Fruit fly (Drosophila melanogaster) whole organism, prepupa: ENCODE measurements around the gene ldbr.

Source experiments
- Blimp-1 ChIP-seq: fragments of 200-800 bp; sonication (Bioruptor generic); optimal IDR thresholded peaks from 3 replicates; lab custom pipeline; 2017; ENCODE audit warnings: missing biosample characterization, missing genetic modification characterization, mild to moderate bottlenecking, moderate library complexity, missing genetic modification reagents
- CG10631 ChIP-seq: fragments of 200-800 bp; sonication (Bioruptor generic); optimal IDR thresholded peaks from 2 replicates; lab custom pipeline; 2016; ENCODE audit warnings: missing biosample characterization, missing genetic modification characterization
- CG10669 ChIP-seq: fragments of 200-800 bp; sonication (Bioruptor generic); optimal IDR thresholded peaks from 3 replicates; lab custom pipeline; 2018; ENCODE audit warnings: missing biosample characterization, mild to moderate bottlenecking, missing genetic modification characterization, moderate library complexity
- CG11294 ChIP-seq: fragments of 200-800 bp; sonication (Bioruptor generic); IDR thresholded peaks from 2 replicates; pipeline ENCODE4 v1.3.6; 2022; ENCODE audit warnings: missing biosample characterization, missing genetic modification characterization
- CG11762 ChIP-seq: fragments of 200-800 bp; sonication (Bioruptor generic); optimal IDR thresholded peaks from 3 replicates; lab custom pipeline; 2016; ENCODE audit warnings: missing biosample characterization, missing genetic modification characterization; ENCODE audit not compliant: insufficient read depth
- CG11902 ChIP-seq: fragments of 200-800 bp; sonication (Bioruptor generic); optimal IDR thresholded peaks from 3 replicates; lab custom pipeline; 2016; ENCODE audit warnings: missing biosample characterization, missing genetic modification characterization
- CG15336 ChIP-seq: fragments of 200-800 bp; sonication (Bioruptor generic); IDR thresholded peaks from 2 replicates; pipeline ENCODE4 v1.3.6; 2022; ENCODE audit warnings: missing biosample characterization, missing genetic modification characterization
- CG16779 ChIP-seq: fragments of 200-800 bp; sonication (Bioruptor generic); optimal IDR thresholded peaks from 3 replicates; lab custom pipeline; 2017; ENCODE audit warnings: missing biosample characterization, mild to moderate bottlenecking, missing genetic modification characterization
- CG3032 ChIP-seq: fragments of 200-800 bp; optimal IDR thresholded peaks from 2 replicates; lab custom pipeline; 2019; ENCODE audit warnings: missing biosample characterization, mild to moderate bottlenecking, missing genetic modification characterization, moderate library complexity
- CG31627 ChIP-seq: fragments of 200-800 bp; sonication (Bioruptor generic); optimal IDR thresholded peaks from 3 replicates; lab custom pipeline; 2016; ENCODE audit warnings: missing biosample characterization, missing genetic modification characterization
- CG32006 ChIP-seq: fragments of 200-800 bp; sonication (Bioruptor generic); optimal IDR thresholded peaks from 3 replicates; lab custom pipeline; 2017; ENCODE audit warnings: missing biosample characterization, mild to moderate bottlenecking, missing genetic modification characterization
- CG34406 ChIP-seq: fragments of 200-800 bp; sonication (Bioruptor generic); optimal IDR thresholded peaks from 3 replicates; lab custom pipeline; 2016; ENCODE audit warnings: missing biosample characterization, missing genetic modification characterization
- CG3919 ChIP-seq: fragments of 200-800 bp; sonication (Bioruptor generic); optimal IDR thresholded peaks from 3 replicates; lab custom pipeline; 2016; ENCODE audit warnings: missing biosample characterization, missing genetic modification characterization
- CG4318 ChIP-seq: fragments of 200-800 bp; sonication (Bioruptor generic); optimal IDR thresholded peaks from 3 replicates; lab custom pipeline; 2017; ENCODE audit warnings: missing biosample characterization, mild to moderate bottlenecking, missing genetic modification characterization
- CG6163 ChIP-seq: fragments of 200-800 bp; sonication (Bioruptor generic); IDR thresholded peaks from 3 replicates; pipeline ENCODE4 v1.3.6; 2022; ENCODE audit warnings: missing biosample characterization, missing genetic modification characterization
- CG6276 ChIP-seq: fragments of 200-800 bp; sonication (Bioruptor generic); optimal IDR thresholded peaks from 2 replicates; lab custom pipeline; 2017; ENCODE audit warnings: missing biosample characterization, mild to moderate bottlenecking, missing genetic modification characterization
- CG6792 ChIP-seq: fragments of 200-800 bp; sonication (Bioruptor generic); optimal IDR thresholded peaks from 3 replicates; lab custom pipeline; 2016; ENCODE audit warnings: missing biosample characterization, missing genetic modification characterization
- CG6808 ChIP-seq: fragments of 200-800 bp; sonication (Bioruptor generic); optimal IDR thresholded peaks from 3 replicates; lab custom pipeline; 2017; ENCODE audit warnings: missing biosample characterization, missing genetic modification characterization, mild to moderate bottlenecking, moderate library complexity, missing genetic modification reagents
- CG7368 ChIP-seq: fragments of 200-800 bp; sonication (Bioruptor generic); optimal IDR thresholded peaks from 3 replicates; lab custom pipeline; 2016; ENCODE audit warnings: missing biosample characterization, missing genetic modification characterization
- CG8119 ChIP-seq: fragments of 200-800 bp; sonication (Bioruptor generic); IDR thresholded peaks from 3 replicates; pipeline ENCODE4 v1.3.6; 2022; ENCODE audit warnings: missing biosample characterization, missing genetic modification characterization
- CG8319 ChIP-seq: fragments of 200-800 bp; sonication (Bioruptor generic); optimal IDR thresholded peaks from 3 replicates; lab custom pipeline; 2016; ENCODE audit warnings: missing biosample characterization, missing genetic modification characterization
- CG8632 ChIP-seq: fragments of 200-800 bp; sonication (Bioruptor generic); optimal IDR thresholded peaks from 3 replicates; lab custom pipeline; 2016; ENCODE audit warnings: missing biosample characterization, missing genetic modification characterization
- CG9139 ChIP-seq: fragments of 200-800 bp; sonication (Bioruptor generic); optimal IDR thresholded peaks from 3 replicates; lab custom pipeline; 2017; ENCODE audit warnings: missing biosample characterization, mild to moderate bottlenecking, missing genetic modification characterization
- Eip78C ChIP-seq: fragments of 200-800 bp; sonication (Bioruptor generic); peaks from one replicate; lab custom pipeline; 2016; ENCODE audit warnings: missing biosample characterization, missing genetic modification characterization
- Eip93F ChIP-seq: fragments of 200-800 bp; sonication (Bioruptor generic); optimal IDR thresholded peaks from 2 replicates; lab custom pipeline; 2016; ENCODE audit warnings: missing biosample characterization, mild to moderate bottlenecking, missing genetic modification characterization
- Ets21C ChIP-seq: fragments of 200-800 bp; sonication (Bioruptor generic); optimal IDR thresholded peaks from 3 replicates; lab custom pipeline; 2016; ENCODE audit warnings: missing biosample characterization, missing genetic modification characterization
- Ets96B ChIP-seq: fragments of 200-800 bp; optimal IDR thresholded peaks from 2 replicates; lab custom pipeline; 2019; ENCODE audit warnings: missing biosample characterization, mild to moderate bottlenecking, missing genetic modification characterization, moderate library complexity
- Gug ChIP-seq: fragments of 200-800 bp; sonication (Bioruptor generic); IDR thresholded peaks from 2 replicates; pipeline ENCODE4 v1.3.6; 2022; ENCODE audit warnings: missing biosample characterization, missing genetic modification characterization
- Hr38 ChIP-seq: sonication (Bioruptor generic); optimal IDR thresholded peaks from 2 replicates; lab custom pipeline; 2016; ENCODE audit warnings: missing biosample characterization, missing genetic modification characterization
- Hr39 ChIP-seq: fragments of 200-800 bp; sonication (Bioruptor generic); optimal IDR thresholded peaks from 2 replicates; lab custom pipeline; 2016; ENCODE audit warnings: missing biosample characterization, missing genetic modification characterization
- Lpt ChIP-seq: fragments of 200-800 bp; sonication (Bioruptor generic); optimal IDR thresholded peaks from 3 replicates; lab custom pipeline; 2016; ENCODE audit warnings: missing biosample characterization, missing genetic modification characterization
- Met ChIP-seq: fragments of 200-800 bp; sonication (Bioruptor generic); optimal IDR thresholded peaks from 3 replicates; lab custom pipeline; 2016; ENCODE audit warnings: missing biosample characterization, missing genetic modification characterization
- OdsH ChIP-seq: fragments of 200-800 bp; sonication (Bioruptor generic); optimal IDR thresholded peaks from 3 replicates; lab custom pipeline; 2016; ENCODE audit warnings: missing biosample characterization, missing genetic modification characterization
- Smox ChIP-seq: fragments of 200-800 bp; sonication (Bioruptor generic); optimal IDR thresholded peaks from 3 replicates; lab custom pipeline; 2016; ENCODE audit warnings: missing biosample characterization, missing genetic modification characterization
- Sox102F ChIP-seq: fragments of 200-800 bp; sonication (Bioruptor generic); optimal IDR thresholded peaks from 2 replicates; lab custom pipeline; 2016; ENCODE audit warnings: missing biosample characterization, mild to moderate bottlenecking, missing genetic modification characterization
- Sox14 ChIP-seq: fragments of 200-800 bp; sonication (Bioruptor generic); optimal IDR thresholded peaks from 3 replicates; lab custom pipeline; 2016; ENCODE audit warnings: missing biosample characterization, missing genetic modification characterization
- Sox15 ChIP-seq: fragments of 200-800 bp; sonication (Bioruptor generic); optimal IDR thresholded peaks from 3 replicates; lab custom pipeline; 2016; ENCODE audit warnings: missing biosample characterization, missing genetic modification characterization
- achi ChIP-seq: fragments of 200-800 bp; sonication (Bioruptor generic); optimal IDR thresholded peaks from 3 replicates; lab custom pipeline; 2016; ENCODE audit warnings: missing biosample characterization, missing genetic modification characterization
- cyc ChIP-seq: fragments of 200-800 bp; sonication (Bioruptor generic); optimal IDR thresholded peaks from 3 replicates; lab custom pipeline; 2016; ENCODE audit warnings: missing biosample characterization, missing genetic modification characterization
- dsx ChIP-seq: fragments of 200-800 bp; optimal IDR thresholded peaks from 3 replicates; lab custom pipeline; 2019; ENCODE audit warnings: missing biosample characterization, mild to moderate bottlenecking, missing genetic modification characterization, moderate library complexity; ENCODE audit not compliant: poor library complexity, severe bottlenecking
- eg ChIP-seq: fragments of 200-800 bp; sonication (Bioruptor generic); IDR thresholded peaks from 3 replicates; pipeline ENCODE4 v1.3.6; 2022; ENCODE audit warnings: missing biosample characterization, missing genetic modification characterization
- esn ChIP-seq: fragments of 200-800 bp; sonication (Bioruptor generic); optimal IDR thresholded peaks from 2 replicates; lab custom pipeline; 2016; ENCODE audit warnings: missing biosample characterization, mild to moderate bottlenecking, missing genetic modification characterization, moderate library complexity
- fkh ChIP-seq: fragments of 200-800 bp; sonication (Bioruptor generic); optimal IDR thresholded peaks from 3 replicates; lab custom pipeline; 2017; ENCODE audit warnings: missing biosample characterization, mild to moderate bottlenecking, missing genetic modification characterization, moderate library complexity
- lz ChIP-seq: fragments of 200-800 bp; sonication (Bioruptor generic); optimal IDR thresholded peaks from 3 replicates; lab custom pipeline; 2016; ENCODE audit warnings: missing biosample characterization, missing genetic modification characterization
- net ChIP-seq: fragments of 200-800 bp; sonication (Bioruptor generic); optimal IDR thresholded peaks from 3 replicates; lab custom pipeline; 2016; ENCODE audit warnings: missing biosample characterization, missing genetic modification characterization
- salr ChIP-seq, 2 experiments: fragments of 200-800 bp; sonication (Bioruptor generic); optimal IDR thresholded peaks; 3 replicates each; lab custom pipeline; 2016 to 2018; ENCODE audit warnings: missing biosample characterization in 2 of 2, missing genetic modification characterization in 2 of 2, mild to moderate bottlenecking in 1 of 2
- ss ChIP-seq, 2 experiments: fragments of 200-800 bp; sonication (Bioruptor generic); optimal IDR thresholded peaks; 2 replicates in 1 of 2; 3 replicates in 1 of 2; lab custom pipeline; 2017 to 2018; ENCODE audit warnings: mild to moderate bottlenecking in 2 of 2, missing biosample characterization in 2 of 2, missing genetic modification characterization in 2 of 2, moderate library complexity in 1 of 2
- svp ChIP-seq: fragments of 200-800 bp; sonication (Bioruptor generic); peaks from one replicate; lab custom pipeline; 2016; ENCODE audit warnings: missing biosample characterization, missing genetic modification characterization
- topi ChIP-seq: fragments of 200-800 bp; sonication (Bioruptor generic); optimal IDR thresholded peaks from 3 replicates; lab custom pipeline; 2016; ENCODE audit warnings: missing biosample characterization, missing genetic modification characterization

Gene ldbr

DNA sequence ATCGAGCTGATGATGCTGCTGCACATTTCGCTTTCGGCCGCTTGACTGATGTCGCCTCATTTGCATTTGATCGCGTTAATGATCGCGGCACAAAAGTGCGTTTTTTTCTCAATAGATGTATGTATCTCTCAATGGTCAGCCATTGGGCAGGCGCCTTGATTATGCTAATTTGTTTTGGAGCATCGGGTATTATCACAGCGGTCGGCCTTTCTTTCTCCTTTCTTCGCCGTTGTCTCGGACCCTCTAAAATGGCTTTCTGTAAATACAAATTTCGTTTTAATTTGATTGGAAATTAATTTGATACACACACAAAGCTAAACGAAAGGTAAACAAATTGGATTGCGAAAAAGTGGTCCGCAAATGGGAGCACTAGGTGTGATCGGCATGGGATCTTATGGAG is 33.7 kb downstream of the ldbr start:
- TF ChIP-seq Lpt (GFP tag; lab: Kevin White, UChicago): no peak
- TF ChIP-seq CG8119 (GFP tag; lab: Robert Waterston, UW): no peak
- TF ChIP-seq Eip78C: no peak
- no peak for TF ChIP-seq CG6792 (GFP tag; lab: Kevin White, UChicago)
- TF ChIP-seq net (GFP tag; lab: Kevin White, UChicago): no peak
- TF ChIP-seq CG4318 (GFP tag; lab: Kevin White, UChicago): no peak
- no peak for TF ChIP-seq Met (GFP tag; lab: Kevin White, UChicago)
- no peak for TF ChIP-seq CG8319 (GFP tag; lab: Kevin White, UChicago)
- TF ChIP-seq Sox14 (GFP tag; lab: Kevin White, UChicago): no peak
- TF ChIP-seq CG7368 (GFP tag; lab: Kevin White, UChicago): no peak
- TF ChIP-seq CG10631 (GFP tag; lab: Kevin White, UChicago): no peak
- no peak for TF ChIP-seq CG10669
- no peak for TF ChIP-seq Gug (GFP tag; lab: Robert Waterston, UW)
- TF ChIP-seq CG3032 (tag; lab: Kevin White, UChicago): no peak
- no peak for TF ChIP-seq CG3919 (GFP tag; lab: Kevin White, UChicago)
- no peak for TF ChIP-seq topi (GFP tag; lab: Kevin White, UChicago)
- TF ChIP-seq, all 60 proteins: peak for 0

DNA sequence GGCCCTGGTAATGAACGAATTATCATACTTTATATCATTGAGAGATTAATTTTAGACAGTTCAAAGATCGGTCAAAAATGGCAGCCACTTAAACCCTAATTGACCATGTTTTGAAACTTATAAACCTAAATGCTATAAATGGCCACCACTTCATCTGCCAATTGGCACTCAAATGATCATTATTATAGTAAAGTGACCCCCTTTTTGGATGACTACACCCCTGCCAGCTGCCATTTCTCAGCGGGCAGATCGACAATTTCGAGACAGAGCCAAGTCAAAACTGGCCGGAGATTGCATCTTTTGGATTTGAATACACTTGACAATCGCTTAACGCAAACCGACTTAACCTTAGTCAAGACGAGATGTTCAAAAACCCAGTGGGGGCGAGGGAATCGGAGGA is 34.6 kb downstream of the ldbr start:
- TF ChIP-seq cyc (GFP tag; lab: Kevin White, UChicago) (peak; percentile 11), CG8119 (GFP tag; lab: Robert Waterston, UW) (no peak), CG11902 (GFP tag; lab: Kevin White, UChicago) (no peak), Gug (GFP tag; lab: Robert Waterston, UW) (no peak), CG11762 (no peak), svp (peak; percentile 75), dsx (GFP tag; lab: Kevin White, UChicago) (no peak), Blimp-1 (no peak), esn (GFP tag; lab: Kevin White, UChicago) (peak; percentile 21), fkh (GFP tag; lab: Kevin White, UChicago) (no peak), topi (GFP tag; lab: Kevin White, UChicago) (peak; percentile 22), Sox102F (GFP tag; lab: Kevin White, UChicago) (no peak), CG11294 (GFP tag; lab: Robert Waterston, UW) (no peak), achi (no peak), Ets96B (tag; lab: Kevin White, UChicago) (peak; percentile 1), Eip78C (peak; percentile 78), ss (GFP tag; optimal IDR thresholded peaks at IDR 0.05; lab: Kevin White, UChicago) (peak in 1 of 2 experiments; percentile 22), Sox15 (GFP tag; lab: Kevin White, UChicago) (no peak), OdsH (GFP tag; lab: Kevin White, UChicago) (peak; percentile 17), CG34406 (GFP tag; lab: Kevin White, UChicago) (peak; percentile 45), CG15336 (GFP tag; lab: Robert Waterston, UW) (peak; percentile 41; the same call in 1 of the 2 replicates), CG6163 (GFP tag; lab: Robert Waterston, UW) (peak; percentile 68), CG6276 (GFP tag; lab: Kevin White, UChicago) (peak; percentile 36), eg (GFP tag; lab: Robert Waterston, UW) (peak; percentile 44; the same call in 1 of the 3 replicates), CG10631 (GFP tag; lab: Kevin White, UChicago) (no peak), Hr39 (GFP tag; lab: Kevin White, UChicago) (no peak), CG6808 (GFP tag; lab: Kevin White, UChicago) (no peak), Lpt (GFP tag; lab: Kevin White, UChicago) (no peak), Hr38 (GFP tag; lab: Kevin White, UChicago) (no peak), CG9139 (GFP tag; lab: Kevin White, UChicago) (no peak), Smox (GFP tag; lab: Kevin White, UChicago) (peak; percentile 12), lz (peak; percentile 23), CG31627 (no peak), CG3919 (GFP tag; lab: Kevin White, UChicago) (peak; percentile 42), CG8632 (GFP tag; lab: Kevin White, UChicago) (peak; percentile 29), CG8319 (GFP tag; lab: Kevin White, UChicago) (no peak), CG4318 (GFP tag; lab: Kevin White, UChicago) (no peak), CG32006 (GFP tag; lab: Kevin White, UChicago) (peak; percentile 22), salr (GFP tag; optimal IDR thresholded peaks at IDR 0.05; lab: Kevin White, UChicago) (no peak), CG16779 (no peak), Met (GFP tag; lab: Kevin White, UChicago) (peak; percentile 29), Eip93F (GFP tag; lab: Kevin White, UChicago) (no peak), Ets21C (GFP tag; lab: Kevin White, UChicago) (no peak)
